Fruit fly (Drosophila melanogaster): Measurements from ENCODE around the gene CG18476.

The CG18476 gene

dm6 chr3R:11637586-11637985 is 40.3 kb downstream of the CG18476 start (continued):
- no peak for TF ChIP-seq NC2β (GFP tag; optimal IDR thresholded peaks at IDR 0.05)
- no peak for TF ChIP-seq Fer3 (tag; optimal IDR thresholded peaks at IDR 0.05)
- no peak for TF ChIP-seq sd (tag; optimal IDR thresholded peaks at IDR 0.05)
- no peak for TF ChIP-seq pum (GFP tag; optimal IDR thresholded peaks at IDR 0.05)
- TF ChIP-seq exex (tag; optimal IDR thresholded peaks at IDR 0.05) = peak; percentile 94
- TF ChIP-seq HLH4C (GFP tag; IDR thresholded peaks at IDR 0.05; ENCODE audit: partially characterized antibody) = no peak
- peak; percentile 35; the same call in 1 of the 2 replicates for TF ChIP-seq GATAe (GFP tag; conservative IDR thresholded peaks at IDR 0.05)
- TF ChIP-seq CG7928 (GFP tag; optimal IDR thresholded peaks at IDR 0.05) = no peak
- TF ChIP-seq HHEX (GFP tag; optimal IDR thresholded peaks at IDR 0.05) = peak; percentile 12
- no peak for TF ChIP-seq Fer1 (GFP tag; optimal IDR thresholded peaks at IDR 0.05)
- TF ChIP-seq zen2 (GFP tag; IDR thresholded peaks at IDR 0.05; ENCODE audit: partially characterized antibody) = no peak
- no peak for TF ChIP-seq CG13123 (GFP tag; optimal IDR thresholded peaks at IDR 0.05)
- no peak for TF ChIP-seq slbo (GFP tag; IDR thresholded peaks at IDR 0.05)
- TF ChIP-seq Gug (GFP tag; IDR thresholded peaks at IDR 0.05) = no peak
- no peak for TF ChIP-seq wek (GFP tag; optimal IDR thresholded peaks at IDR 0.05)
- TF ChIP-seq CG15073 (GFP tag; optimal IDR thresholded peaks at IDR 0.05) = no peak
- TF ChIP-seq CG4730 (GFP tag; IDR thresholded peaks at IDR 0.05) = no peak
- TF ChIP-seq Nf-YB (GFP tag; optimal IDR thresholded peaks at IDR 0.05) = no peak
- no peak for TF ChIP-seq fd3F (GFP tag; optimal IDR thresholded peaks at IDR 0.05)
- no peak for TF ChIP-seq Hr3 (GFP tag; optimal IDR thresholded peaks at IDR 0.05)
- no peak for TF ChIP-seq CG15011 (GFP tag; optimal IDR thresholded peaks at IDR 0.05)
- no peak for TF ChIP-seq cato (GFP tag; optimal IDR thresholded peaks at IDR 0.05; ENCODE audit: borderline replicate concordance)
- no peak for TF ChIP-seq CG7745 (tag; optimal IDR thresholded peaks at IDR 0.05)
- TF ChIP-seq lab (GFP tag; optimal IDR thresholded peaks at IDR 0.05) = no peak
- peak; percentile 7 for TF ChIP-seq sug (tag; optimal IDR thresholded peaks at IDR 0.05)

dm6 chr3R:11628416-11629041 is 49.4 kb downstream of the CG18476 start, which contains the start of gene CG14712:
Gene CG14712, plus strand, starts transcription at chr3R:11628759.
- TF ChIP-seq zen2 (GFP tag; IDR thresholded peaks at IDR 0.05; ENCODE audit: partially characterized antibody) (no peak), pum (GFP tag; optimal IDR thresholded peaks at IDR 0.05) (no peak), Awh (GFP tag; IDR thresholded peaks at IDR 0.05) (no peak), gt (GFP tag; IDR thresholded peaks at IDR 0.05) (no peak), CG11560 (tag; IDR thresholded peaks at IDR 0.05) (no peak), Fer2 (tag; optimal IDR thresholded peaks at IDR 0.05) (no peak), bcd (GFP tag; optimal IDR thresholded peaks at IDR 0.05) (no peak), CG15073 (GFP tag; optimal IDR thresholded peaks at IDR 0.05) (no peak), Adf1 (GFP tag; IDR thresholded peaks at IDR 0.05) (0 out of 2 replicates have a peak, but pooled peaks have one; percentile 15), CG14441 (GFP tag; IDR thresholded peaks at IDR 0.05) (peak; percentile 21; the same call in 1 of the 2 replicates), CG13424 (tag; optimal IDR thresholded peaks at IDR 0.05) (no peak), oc (tag; optimal IDR thresholded peaks at IDR 0.05) (no peak), stc (GFP tag; IDR thresholded peaks at IDR 0.05) (no peak), Dbx (GFP tag; IDR thresholded peaks at IDR 0.05) (no peak), B-H2 (GFP tag; optimal IDR thresholded peaks at IDR 0.05) (peak; percentile 48), CG12391 (tag; optimal IDR thresholded peaks at IDR 0.05) (peak; percentile 68), CG12769 (tag; optimal IDR thresholded peaks at IDR 0.05) (no peak), Bgb (GFP tag; IDR thresholded peaks at IDR 0.05; ENCODE audit: partially characterized antibody) (peak; percentile 59; the same call in 1 of the 2 replicates), CG12299 (tag; optimal IDR thresholded peaks at IDR 0.05) (peak; percentile 35), Nf-YA (GFP tag; IDR thresholded peaks at IDR 0.05) (no peak), pros (GFP tag; optimal IDR thresholded peaks at IDR 0.05) (no peak), wdn (GFP tag; IDR thresholded peaks at IDR 0.05) (no peak), Tbp (GFP tag; optimal IDR thresholded peaks at IDR 0.05) (no peak), gsb (GFP tag; IDR thresholded peaks at IDR 0.05) (no peak), CG11456 (GFP tag; IDR thresholded peaks at IDR 0.05) (no peak), CG32772 (GFP tag; IDR thresholded peaks at IDR 0.05) (no peak), chn (GFP tag; optimal IDR thresholded peaks at IDR 0.05) (no peak), Poxn (GFP tag; IDR thresholded peaks at IDR 0.05) (no peak), exex (tag; optimal IDR thresholded peaks at IDR 0.05) (no peak)
